Fruit fly (Drosophila melanogaster): ENCODE data around the gene CG16789.

Gene CG16789

DNA sequence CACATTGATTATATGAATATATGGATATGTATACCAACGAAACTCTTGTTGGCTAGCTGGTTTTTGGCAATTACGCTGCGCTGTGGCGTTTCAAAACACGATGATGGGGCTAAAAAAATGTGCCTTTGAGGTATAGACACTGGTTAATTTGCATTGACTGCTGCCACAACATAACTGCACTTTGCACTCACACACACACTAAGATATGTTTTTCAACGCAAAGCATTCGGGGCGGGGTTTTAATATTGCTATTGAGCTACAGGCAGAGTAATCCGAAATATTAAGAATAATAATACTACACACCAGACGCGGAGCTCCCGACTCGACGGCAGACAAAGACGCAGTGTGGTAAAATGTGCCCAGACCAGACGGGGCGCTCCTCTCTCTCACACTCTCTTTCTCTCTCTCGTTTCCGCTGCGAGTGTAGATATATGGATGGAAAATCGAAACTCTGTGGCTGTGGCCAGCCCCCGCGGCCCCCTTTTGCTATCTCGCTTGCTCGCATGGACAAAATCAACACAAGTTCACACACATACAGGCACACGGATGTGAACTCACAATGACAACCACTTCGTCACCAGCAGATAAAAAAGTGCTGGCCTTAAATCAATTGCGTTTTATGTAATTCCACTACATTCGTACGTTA is 14.9 kb upstream of the CG16789 start:
- TF ChIP-seq noc (tag; optimal IDR thresholded peaks at IDR 0.05) = no peak

DNA sequence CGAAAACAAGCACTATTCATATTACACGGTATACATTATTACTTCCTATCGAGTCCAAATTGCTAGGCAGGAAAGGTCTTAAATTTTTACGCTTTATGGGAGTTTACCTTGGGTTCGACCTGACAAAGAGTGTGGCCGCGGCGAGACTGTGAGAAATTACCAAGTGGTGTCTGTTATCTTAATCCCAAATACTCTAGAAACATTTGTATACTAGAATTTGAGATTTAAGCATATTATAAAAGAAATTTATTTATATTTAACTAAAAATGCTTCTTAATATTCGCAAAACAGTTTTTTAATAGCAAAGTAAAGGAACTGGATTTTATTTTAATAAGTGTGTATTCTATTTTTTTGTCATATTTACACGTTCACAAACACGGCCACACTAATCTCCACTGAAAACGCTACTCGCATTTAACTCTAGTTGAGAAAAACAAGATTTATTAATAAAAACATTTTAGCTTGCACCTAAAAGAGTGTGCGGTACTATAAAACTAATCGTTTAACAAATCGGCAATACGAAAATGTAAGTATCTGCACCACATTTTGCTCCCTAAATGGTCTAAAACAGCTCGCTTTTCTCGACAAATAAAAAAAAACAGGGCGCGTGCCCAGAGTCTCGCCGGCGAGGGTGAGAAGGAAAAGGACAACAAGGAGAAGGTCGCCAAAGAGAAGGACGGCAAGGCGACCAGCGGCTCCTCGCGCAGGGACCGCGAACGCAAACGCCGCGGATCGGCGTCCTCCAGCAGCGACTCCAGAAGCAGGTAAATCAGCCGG is 14.1 kb upstream of the CG16789 start, which contains the start of the genes mura and RnpS1:
mura (minus strand) TSS at position 148 of the 777 bp plus-strand sequence.
RnpS1 (plus strand) TSS at position 376 of the 777 bp plus-strand sequence.
- peak; percentile 61 for TF ChIP-seq noc (tag; optimal IDR thresholded peaks at IDR 0.05)

DNA sequence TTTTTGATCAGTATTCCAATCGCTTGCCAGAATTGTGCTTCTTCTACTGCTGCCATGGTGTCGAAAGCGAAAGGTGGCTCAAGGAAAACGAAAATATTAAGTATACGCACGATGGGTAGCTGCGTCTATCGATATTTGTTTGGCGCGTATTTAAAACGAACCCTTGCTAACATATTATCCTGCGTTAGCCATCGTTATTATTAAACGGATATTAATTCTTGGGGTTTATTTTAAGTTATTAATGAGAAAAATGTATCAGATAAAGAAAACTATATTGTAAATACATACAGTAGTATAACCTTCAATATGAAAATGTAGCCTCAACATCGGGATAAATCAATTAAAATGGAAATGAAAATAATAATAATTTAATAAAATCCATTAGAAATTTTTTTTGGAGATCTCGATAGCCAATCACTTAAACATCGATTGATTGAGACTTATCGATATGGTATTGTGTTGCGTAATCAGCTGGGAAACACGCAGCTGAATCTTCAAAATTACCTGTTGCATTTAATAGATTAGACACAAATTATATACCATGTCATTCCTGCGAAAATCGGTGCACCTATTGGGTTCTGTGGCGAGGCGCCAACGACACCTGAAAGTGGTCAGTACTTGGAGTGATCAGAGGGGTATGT is 10.5 kb upstream of the CG16789 start, which contains the start of the genes CG9386 and BckdhA:
CG9386 (minus strand) TSS at position 75 of the 641 bp plus-strand sequence.
BckdhA (plus strand) TSS at position 452 of the 641 bp plus-strand sequence.
- peak; percentile 50 for TF ChIP-seq noc (tag; optimal IDR thresholded peaks at IDR 0.05)

DNA sequence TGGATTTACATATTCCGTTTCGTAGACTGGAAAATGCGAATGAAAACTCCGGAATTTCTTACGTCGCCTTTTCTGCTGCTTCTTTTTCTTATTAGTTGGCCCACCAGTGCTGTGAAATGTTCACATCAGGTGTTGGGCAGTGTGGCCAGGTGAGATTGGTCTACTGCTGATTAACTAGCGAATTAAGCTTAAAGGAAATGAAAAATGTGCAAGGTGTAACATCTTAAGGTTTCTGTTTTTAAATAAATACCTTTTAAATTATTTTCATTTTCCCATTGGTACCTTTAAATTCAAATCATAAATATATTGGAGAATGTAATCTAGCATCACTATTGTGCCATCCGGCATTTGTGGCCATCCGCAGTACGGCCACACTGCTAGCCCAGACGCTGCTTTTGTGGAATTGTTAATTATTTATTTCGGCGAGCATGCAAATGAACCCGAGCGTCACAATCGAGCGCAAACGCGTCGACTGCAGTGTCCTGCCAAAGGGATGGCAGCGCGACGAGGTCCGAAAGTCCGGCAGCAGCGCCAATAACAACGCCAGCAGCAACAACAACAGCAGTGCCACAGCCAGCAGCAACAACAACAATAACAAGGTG is 6.5 kb upstream of the CG16789 start, which contains the start of the genes AP-1mu and MBD-like:
AP-1mu (minus strand) TSS at position 113 of the 602 bp plus-strand sequence.
MBD-like (plus strand) TSS at position 348 of the 602 bp plus-strand sequence.
- TF ChIP-seq noc (tag; optimal IDR thresholded peaks at IDR 0.05) = peak; percentile 61

DNA sequence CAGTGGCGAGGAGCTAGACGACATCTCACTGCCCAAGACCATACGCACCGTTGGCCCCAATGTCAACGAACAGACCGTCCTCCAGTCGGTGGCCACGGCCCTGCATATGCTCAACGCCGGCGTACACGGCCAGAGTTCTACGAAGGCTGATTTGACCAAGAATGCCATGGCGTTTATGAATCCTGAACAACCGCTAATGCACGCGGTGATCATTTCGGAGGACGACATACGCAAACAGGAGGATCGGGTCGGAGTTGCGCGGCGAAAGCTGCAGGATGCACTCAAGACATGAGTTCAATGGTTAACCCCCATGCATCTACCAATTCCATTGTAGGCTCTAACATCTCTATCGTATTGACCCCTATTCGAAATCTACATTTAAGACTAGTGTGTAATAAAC is 4.9 kb upstream of the CG16789 start:
- no peak for TF ChIP-seq noc (tag; optimal IDR thresholded peaks at IDR 0.05)

DNA sequence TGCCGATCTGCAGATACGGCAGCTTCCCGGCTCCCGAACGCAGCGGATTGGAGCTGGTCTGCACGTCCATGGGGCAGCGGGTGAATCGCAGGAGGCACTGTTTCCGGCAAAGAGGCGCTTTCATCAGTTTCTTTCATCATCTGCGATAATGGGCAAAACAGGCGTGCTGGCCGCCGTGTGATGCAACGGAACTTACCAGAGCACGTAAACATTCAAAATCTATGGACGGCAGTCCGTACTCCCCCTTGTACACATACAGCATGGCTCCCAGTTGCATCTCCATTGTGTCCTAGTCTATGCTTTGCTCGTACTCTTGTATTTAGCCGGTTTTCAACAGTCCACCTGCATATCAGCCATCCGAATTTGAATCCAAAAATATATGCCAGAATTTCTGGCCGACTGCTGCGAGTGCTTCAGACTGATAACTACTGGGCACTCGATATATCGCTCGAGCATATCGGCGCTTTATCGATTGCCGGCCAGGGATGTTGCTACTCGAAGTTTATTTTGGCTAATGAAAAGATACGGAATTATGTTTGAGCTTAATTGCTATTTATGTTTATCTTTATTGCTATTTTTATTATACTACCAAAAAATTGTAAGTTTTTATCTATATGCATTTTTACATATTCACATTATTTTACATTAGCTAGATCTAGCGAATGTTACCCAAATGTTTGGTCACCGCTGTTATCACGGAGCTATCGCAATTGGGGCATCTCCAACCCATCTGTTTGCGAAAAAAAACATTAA is 2.6 kb upstream of the CG16789 start, which contains the start of the genes CG9393 and Vps45:
CG9393 (minus strand) TSS at position 434 of the 753 bp plus-strand sequence.
Vps45 (plus strand) TSS at position 685 of the 753 bp plus-strand sequence.
- no peak for TF ChIP-seq noc (tag; optimal IDR thresholded peaks at IDR 0.05)

DNA sequence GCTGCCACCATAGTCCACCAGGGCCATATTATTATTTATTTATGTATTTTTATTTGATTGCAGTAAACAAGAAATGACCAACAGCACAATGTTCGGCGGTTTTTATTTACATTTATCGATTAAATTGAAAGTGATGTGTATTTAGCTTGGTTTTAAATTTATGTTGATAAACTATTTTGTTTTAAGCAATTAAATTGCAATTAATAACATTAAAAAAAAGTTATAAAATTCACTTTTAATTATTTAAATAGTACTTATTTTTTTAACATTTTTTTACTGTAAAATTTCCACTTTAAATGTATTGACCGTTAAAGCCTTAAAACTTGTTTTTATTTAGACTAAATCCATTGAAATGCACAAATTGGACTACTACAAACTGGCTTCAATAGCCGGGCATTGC is 4.1 kb downstream of the CG16789 start, which contains the start of gene CG16790:
CG16790 (minus strand) TSS at position 101 of the 400 bp plus-strand sequence.
- TF ChIP-seq noc (tag; optimal IDR thresholded peaks at IDR 0.05) = no peak

DNA sequence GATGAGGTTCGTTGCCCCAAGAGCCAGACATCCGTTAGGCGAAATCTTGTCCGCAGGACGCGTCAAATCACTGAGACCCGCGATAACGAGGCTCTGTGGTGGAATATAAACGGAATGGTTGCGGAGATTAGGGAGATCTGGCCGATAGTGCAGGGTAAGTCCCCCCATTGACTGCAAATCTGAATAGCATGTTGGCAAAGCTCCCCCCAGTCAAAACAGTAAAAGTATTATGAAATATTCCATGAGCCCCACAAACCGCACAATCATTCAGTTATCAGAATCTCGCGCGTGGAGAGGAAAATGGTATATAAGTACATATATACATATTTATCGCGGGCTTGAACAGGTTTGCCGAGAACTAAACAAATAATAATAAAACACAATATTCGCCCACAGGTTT is 4.7 kb downstream of the CG16789 start:
- TF ChIP-seq noc (tag; optimal IDR thresholded peaks at IDR 0.05) = no peak

DNA sequence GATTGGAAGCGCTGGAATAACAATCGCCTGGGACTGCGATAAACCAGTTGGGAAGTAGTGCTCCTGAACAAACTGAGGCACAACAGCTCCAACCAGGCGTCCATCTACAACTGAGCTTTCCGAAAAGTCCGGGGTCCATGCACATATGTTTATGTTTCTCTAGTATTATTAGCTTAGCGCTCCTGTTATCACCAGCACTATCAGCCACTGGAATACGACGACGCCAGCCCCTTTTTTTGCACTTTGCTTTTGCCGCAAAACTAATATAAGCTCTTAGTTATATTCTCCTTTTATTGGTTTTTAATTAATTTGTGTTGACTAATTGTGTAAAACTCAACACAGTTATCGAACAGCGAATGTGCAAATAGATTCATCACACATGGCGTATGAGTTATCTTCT is 5.5 kb downstream of the CG16789 start, which contains the start of gene CG9396:
CG9396 (minus strand) TSS at position 101 of the 400 bp plus-strand sequence.
- TF ChIP-seq noc (tag; optimal IDR thresholded peaks at IDR 0.05) = no peak

DNA sequence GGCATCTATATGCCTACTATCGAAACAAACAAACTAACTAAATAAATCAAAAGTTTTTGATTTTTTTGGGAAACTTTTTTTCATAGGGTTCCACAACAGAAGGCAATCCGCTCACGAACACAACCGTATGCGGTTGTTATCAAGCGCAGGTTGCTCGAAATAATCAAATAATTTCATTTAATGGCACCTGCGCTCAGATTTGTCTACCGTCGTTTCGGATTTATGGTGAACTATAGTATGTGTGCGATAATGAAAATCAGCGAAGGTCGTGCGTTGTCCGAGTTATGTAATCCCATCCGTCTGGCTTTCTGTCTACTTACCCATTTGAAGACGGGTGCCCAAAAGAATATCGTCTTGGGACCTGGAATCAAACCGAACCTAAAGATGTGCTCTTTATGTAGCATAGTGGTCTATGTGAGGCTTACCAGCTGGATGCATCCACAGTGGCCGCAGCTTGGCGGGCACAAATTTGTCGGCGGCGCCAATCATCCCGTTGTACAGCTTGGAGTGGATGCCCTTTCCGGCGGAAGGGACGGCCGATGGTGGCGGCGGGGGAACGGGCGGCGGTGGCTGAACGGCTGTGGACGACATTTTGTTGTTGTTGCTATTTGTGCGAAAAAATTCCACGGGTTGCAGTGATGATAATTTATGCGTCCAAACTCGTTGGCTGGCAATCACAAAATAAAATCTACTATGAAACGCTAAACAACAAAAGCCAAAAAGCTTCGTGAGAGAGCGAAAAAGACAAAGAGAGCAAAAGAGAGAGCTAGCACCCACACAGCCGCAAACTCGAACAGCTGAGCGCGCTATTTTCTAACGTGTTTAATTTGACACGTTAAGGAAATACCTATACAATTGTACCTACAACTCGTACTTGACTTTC is 7.2 kb downstream of the CG16789 start:
- TF ChIP-seq noc (tag; optimal IDR thresholded peaks at IDR 0.05) = peak; percentile 43

DNA sequence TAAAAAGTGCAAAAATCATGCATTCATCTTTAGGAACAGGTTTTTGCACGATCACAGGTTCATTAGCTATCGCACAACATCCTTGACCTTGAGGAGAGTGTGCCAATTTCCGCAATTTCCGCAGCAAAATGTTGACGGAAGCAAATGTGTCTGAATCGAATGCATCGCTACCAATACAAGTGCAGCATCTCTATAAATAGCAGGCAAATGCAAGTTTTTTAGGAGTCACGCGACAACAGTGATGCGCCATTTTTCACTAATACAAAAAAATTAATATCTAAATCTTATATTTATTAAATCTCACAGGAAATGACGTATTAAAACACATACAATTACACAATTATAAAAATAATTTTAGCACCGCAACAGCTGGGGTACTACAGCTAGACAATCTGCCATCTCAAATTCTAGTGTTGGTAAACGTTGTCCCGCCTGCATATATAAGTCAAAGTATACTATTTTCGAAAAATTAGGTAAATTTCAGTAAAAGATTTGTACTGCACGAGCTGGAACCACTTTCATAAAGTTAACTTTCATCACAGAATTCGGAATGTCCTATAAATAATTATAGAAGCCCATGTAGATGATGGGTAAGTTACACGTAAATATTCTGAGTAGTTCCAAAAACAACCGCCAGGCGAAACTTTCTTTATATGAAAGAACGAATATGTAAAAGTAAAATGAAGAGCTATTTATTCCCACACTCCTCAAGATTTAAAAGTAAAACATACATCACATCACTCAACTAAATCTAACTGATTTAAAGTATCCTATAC is 8.0 kb downstream of the CG16789 start, which contains the start of gene CG9399:
CG9399 (minus strand) TSS at position 400 of the 776 bp plus-strand sequence.
- peak; percentile 77 for TF ChIP-seq noc (tag; optimal IDR thresholded peaks at IDR 0.05)

DNA sequence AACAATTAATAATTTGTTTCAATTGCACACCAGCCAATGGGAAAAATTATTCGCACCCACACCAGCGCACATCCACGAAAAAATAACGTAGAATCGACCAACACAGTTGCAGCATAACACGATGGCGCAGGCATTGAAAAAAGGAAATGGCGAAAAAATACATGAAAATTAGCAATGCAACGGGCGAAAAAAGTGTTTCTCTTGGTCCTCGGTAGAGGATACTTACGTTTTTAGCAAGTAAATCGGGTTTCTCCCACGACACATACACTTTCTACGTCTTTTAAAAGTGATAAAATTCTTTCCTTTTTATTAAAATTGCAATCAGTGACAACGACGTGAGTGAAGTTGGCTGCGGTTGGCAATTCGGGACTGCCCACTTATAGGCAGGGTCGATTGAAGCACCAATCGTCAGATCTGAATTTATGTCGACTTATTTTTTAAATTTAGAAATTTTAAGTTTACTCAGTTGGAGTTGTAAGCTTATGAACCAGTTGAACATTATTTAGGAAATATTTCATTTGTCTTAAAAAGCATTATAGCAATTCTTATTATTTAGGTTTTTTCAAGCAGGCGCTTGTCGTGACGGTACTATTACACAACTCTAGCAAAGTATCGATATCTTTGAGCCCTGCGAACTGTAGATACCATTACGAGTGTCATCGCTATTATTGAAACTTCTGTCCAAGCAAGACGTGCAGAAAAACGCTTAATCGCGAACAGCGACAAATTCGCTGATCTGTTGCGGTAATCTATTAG is 11.6 kb downstream of the CG16789 start, which contains the start of the genes Kap-alpha3 and Son:
Kap-alpha3 (minus strand) TSS at position 352 of the 756 bp plus-strand sequence.
Son (plus strand) TSS at position 661 of the 756 bp plus-strand sequence.
- TF ChIP-seq noc (tag; optimal IDR thresholded peaks at IDR 0.05) = peak; percentile 89
